Worm (Caenorhabditis elegans) whole organism, L3 larva: ENCODE measurements around the gene arrd-8.

Source experiments
- ZK546.5 ChIP-seq: sonication (generic microtip); optimal IDR thresholded peaks from 2 replicates; lab custom pipeline; 2017; ENCODE audit warnings: missing biosample characterization, missing genetic modification characterization
- ama-1 ChIP-seq: fragments of 150-350 bp; optimal IDR thresholded peaks from 2 replicates; lab custom pipeline; 2018
- ceh-16 ChIP-seq: sonication (generic microtip); optimal IDR thresholded peaks from 2 replicates; lab custom pipeline; 2017; ENCODE audit warnings: missing biosample characterization, missing genetic modification characterization
- ceh-28 ChIP-seq: fragments of 150-350 bp; optimal IDR thresholded peaks from 2 replicates; lab custom pipeline; 2014; ENCODE audit warnings: missing biosample characterization, missing genetic modification reagents, missing genetic modification characterization
- egl-5 ChIP-seq: fragments of 150-350 bp; optimal IDR thresholded peaks from 2 replicates; lab custom pipeline; 2017; ENCODE audit warnings: missing biosample characterization, missing genetic modification reagents, missing genetic modification characterization, inconsistent platforms
- elt-1 ChIP-seq: fragments of 150-350 bp; optimal IDR thresholded peaks from 2 replicates; lab custom pipeline; 2014; ENCODE audit warnings: missing biosample characterization, missing genetic modification characterization
- elt-2 ChIP-seq: sonication (generic microtip); optimal IDR thresholded peaks from 2 replicates; lab custom pipeline; 2016; ENCODE audit warnings: missing genetic modification reagents, mild to moderate bottlenecking, missing genetic modification characterization, missing compliant biosample characterization
- mdl-1 ChIP-seq: fragments of 150-350 bp; optimal IDR thresholded peaks from 2 replicates; lab custom pipeline; 2014; ENCODE audit warnings: missing biosample characterization, missing genetic modification characterization
- skn-1 ChIP-seq: fragments of 150-350 bp; optimal IDR thresholded peaks from 2 replicates; lab custom pipeline; 2014; ENCODE audit warnings: missing biosample characterization, missing genetic modification characterization
- snpc-4 ChIP-seq: fragments of 150-350 bp; optimal IDR thresholded peaks from 2 replicates; lab custom pipeline; 2014; ENCODE audit warnings: missing biosample characterization, missing genetic modification characterization
- ztf-11 ChIP-seq: fragments of 150-350 bp; optimal IDR thresholded peaks from 2 replicates; lab custom pipeline; 2014; ENCODE audit warnings: missing biosample characterization, missing genetic modification characterization

- no peak for TF ChIP-seq elt-1 (tag; lab: Kevin White, UChicago)
- TF ChIP-seq ama-1: no peak
- TF ChIP-seq ZK546.5 (tag; lab: Kevin White, UChicago): no peak
- TF ChIP-seq ztf-11 (tag; lab: Kevin White, UChicago): no peak
- no peak for TF ChIP-seq snpc-4 (tag; lab: Kevin White, UChicago)
- no peak for TF ChIP-seq mdl-1 (tag; lab: Kevin White, UChicago)
- TF ChIP-seq skn-1 (tag; lab: Kevin White, UChicago): no peak
- TF ChIP-seq ceh-16 (tag; lab: Kevin White, UChicago): no peak
- no peak for TF ChIP-seq ceh-28 (tag; lab: Kevin White, UChicago)
- TF ChIP-seq egl-5 (tag; lab: Kevin White, UChicago): no peak
- no peak for TF ChIP-seq elt-2 (tag; lab: Kevin White, UChicago)
These were observed 11.4 kb upstream of the arrd-8 start for ce11 chrII:12053486-12053885.
